Fruit fly (Drosophila melanogaster): Measurements from ENCODE around the gene CG3842.

The CG3842 gene

dm6 chrX:6316858-6317474 lies 20.6 kb upstream of the CG3842 start (continued):
- TF ChIP-seq CG11560 (tag; IDR thresholded peaks at IDR 0.05) (0 out of 3 replicates have a peak, but pooled peaks have one; percentile 31), Gug (GFP tag; IDR thresholded peaks at IDR 0.05) (peak; percentile 49; the same call in 2 of the 4 replicates), zf30C (GFP tag; optimal IDR thresholded peaks at IDR 0.05) (no peak), en (GFP tag; optimal IDR thresholded peaks at IDR 0.05) (no peak), CG8290 (GFP tag; optimal IDR thresholded peaks at IDR 0.05) (no peak), CG8290 (tag; optimal IDR thresholded peaks at IDR 0.05) (peak in 1 of 2 experiments; percentile 83), ranshi (GFP tag; IDR thresholded peaks at IDR 0.05) (peak; percentile 70), CG17359 (tag; optimal IDR thresholded peaks at IDR 0.05) (peak; percentile 62), ase (GFP tag; IDR thresholded peaks at IDR 0.05) (peak; percentile 56; the same call in 2 of the 3 replicates), CG7556 (GFP tag; optimal IDR thresholded peaks at IDR 0.05) (peak; percentile 85), CG9817 (tag; optimal IDR thresholded peaks at IDR 0.05) (peak; percentile 52), CG17186 (GFP tag; optimal IDR thresholded peaks at IDR 0.05) (no peak), Kr (GFP tag; optimal IDR thresholded peaks at IDR 0.05) (no peak), Awh (GFP tag; IDR thresholded peaks at IDR 0.05) (peak; percentile 50; the same call in 1 of the 2 replicates), HLHmδ (GFP tag; optimal IDR thresholded peaks at IDR 0.05) (no peak), NK7.1 (GFP tag; optimal IDR thresholded peaks at IDR 0.05) (no peak), CG7357 (GFP tag; IDR thresholded peaks at IDR 0.05) (0 out of 3 replicates have a peak, but pooled peaks have one; percentile 38), chm (GFP tag; IDR thresholded peaks at IDR 0.05) (peak; percentile 66; the same call in 1 of the 2 replicates), CG10366 (GFP tag; IDR thresholded peaks at IDR 0.05) (peak; percentile 60), CG3995 (GFP tag; optimal IDR thresholded peaks at IDR 0.05) (peak; percentile 7), nerfin-2 (GFP tag; IDR thresholded peaks at IDR 0.05; ENCODE audit: partially characterized antibody) (no peak), ci (GFP tag; IDR thresholded peaks at IDR 0.05) (peak; percentile 79), CG18764 (GFP tag; optimal IDR thresholded peaks at IDR 0.05) (no peak), CG42726 (GFP tag; IDR thresholded peaks at IDR 0.05; ENCODE audit: partially characterized antibody) (no peak), danr (GFP tag; IDR thresholded peaks at IDR 0.05) (peak; percentile 34; the same call in 1 of the 2 replicates), repo (GFP tag; optimal IDR thresholded peaks at IDR 0.05) (peak; percentile 17), CG9609 (GFP tag; optimal IDR thresholded peaks at IDR 0.05) (no peak), gce (GFP tag; IDR thresholded peaks at IDR 0.05) (0 out of 3 replicates have a peak, but pooled peaks have one; percentile 20), dm (GFP tag; optimal IDR thresholded peaks at IDR 0.05) (no peak), CG12104 (GFP tag; optimal IDR thresholded peaks at IDR 0.05) (peak; percentile 24), zfh1 (GFP tag; IDR thresholded peaks at IDR 0.05) (peak; percentile 64; the same call in 2 of the 3 replicates), ara (GFP tag; IDR thresholded peaks at IDR 0.05) (peak; percentile 33; the same call in 1 of the 2 replicates), Vsx1 (GFP tag; optimal IDR thresholded peaks at IDR 0.05) (no peak), CG12236 (GFP tag; optimal IDR thresholded peaks at IDR 0.05) (no peak), bowl (GFP tag; IDR thresholded peaks at IDR 0.05) (peak; percentile 53; the same call in 1 of the 2 replicates), CG8478 (optimal IDR thresholded peaks at IDR 0.05) (no peak), CG12769 (tag; optimal IDR thresholded peaks at IDR 0.05) (peak; percentile 83), CG1792 (GFP tag; optimal IDR thresholded peaks at IDR 0.05) (no peak), CG7928 (GFP tag; optimal IDR thresholded peaks at IDR 0.05) (peak; percentile 7), CG7372 (GFP tag; IDR thresholded peaks at IDR 0.05) (peak; percentile 60), CG17912 (GFP tag; optimal IDR thresholded peaks at IDR 0.05) (no peak), luna (GFP tag; optimal IDR thresholded peaks at IDR 0.05) (no peak), pb (GFP tag; optimal IDR thresholded peaks at IDR 0.05) (peak; percentile 35), psq (GFP tag; optimal IDR thresholded peaks at IDR 0.05) (no peak), CG18476 (GFP tag; optimal IDR thresholded peaks at IDR 0.05) (peak; percentile 35), CG5245 (GFP tag; optimal IDR thresholded peaks at IDR 0.05) (no peak), CG11093 (GFP tag; IDR thresholded peaks at IDR 0.05) (0 out of 3 replicates have a peak, but pooled peaks have one; percentile 31), sug (tag; optimal IDR thresholded peaks at IDR 0.05) (no peak), CG2678 (tag; optimal IDR thresholded peaks at IDR 0.05) (peak; percentile 81), Asciz (GFP tag; optimal IDR thresholded peaks at IDR 0.05) (peak; percentile 42), fd102C (GFP tag; optimal IDR thresholded peaks at IDR 0.05) (no peak)

Measured in whole organism, embryonic.